Worm (Caenorhabditis elegans): ENCODE data around the gene ZK512.11.

DNA sequence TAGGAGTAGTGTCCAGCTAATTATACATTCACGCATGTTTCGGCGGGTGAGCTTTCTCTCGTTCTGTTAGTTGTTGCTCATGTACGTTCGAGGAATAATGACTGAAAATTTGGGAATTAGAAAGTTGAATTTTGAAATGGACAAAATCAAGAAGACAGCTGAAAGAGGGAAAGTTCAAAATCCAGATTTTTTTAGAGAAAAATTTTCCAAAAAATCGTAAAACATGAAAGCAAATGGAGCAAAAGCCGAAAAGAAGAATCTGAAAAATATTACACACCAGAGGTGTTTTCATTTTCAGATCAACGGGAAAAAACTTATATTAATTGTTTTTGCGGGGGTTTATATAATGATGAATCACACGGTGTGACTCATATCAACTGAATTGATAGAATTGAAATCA, 28.7 kb downstream of the ZK512.11 start, which contains the start of gene ina-1:
- TF ChIP-seq dao-5 (tag; optimal IDR thresholded peaks at IDR 0.05): no peak
- no peak for TF ChIP-seq W03F9.2 (tag; optimal IDR thresholded peaks at IDR 0.05)
- no peak for TF ChIP-seq him-1 (tag; optimal IDR thresholded peaks at IDR 0.05)

All from whole organism, L4/young adult.